Worm (Caenorhabditis elegans) whole organism, young adult: Measurements from ENCODE around the gene nlp-43.

ENCODE experiments used
- B0035.1 ChIP-seq: sonication (generic microtip); optimal IDR thresholded peaks from 2 replicates; lab custom pipeline; 2016; ENCODE audit warnings: missing genetic modification characterization, mild to moderate bottlenecking, missing compliant biosample characterization, missing genotype, missing genetic modification reagents
- C06A6.2 ChIP-seq: fragments of 200-800 bp; sonication (Bioruptor generic); conservative IDR thresholded peaks from 2 replicates; pipeline ENCODE4 v1.3.6; 2022; ENCODE audit warnings: missing genetic modification characterization, missing compliant biosample characterization
- D2030.7 ChIP-seq: fragments of 200-800 bp; sonication (Bioruptor generic); IDR thresholded peaks from 2 replicates; pipeline ENCODE4 v1.3.6; 2022; ENCODE audit warnings: missing genetic modification reagents, missing genetic modification characterization, missing compliant biosample characterization
- F23B12.7 ChIP-seq: sonication (generic microtip); optimal IDR thresholded peaks from 2 replicates; lab custom pipeline; 2017; ENCODE audit warnings: missing genetic modification characterization, mild to moderate bottlenecking, missing compliant biosample characterization, antibody characterized with exemption, moderate library complexity; ENCODE audit not compliant: insufficient read depth
- F39B2.1 ChIP-seq: fragments of 200-800 bp; sonication (Bioruptor generic); IDR thresholded peaks from 2 replicates; pipeline ENCODE4 v1.3.6; 2022; ENCODE audit warnings: missing genetic modification reagents, missing genetic modification characterization, missing compliant biosample characterization
- F57C9.4 ChIP-seq: sonication (generic microtip); optimal IDR thresholded peaks from 2 replicates; lab custom pipeline; 2017; ENCODE audit warnings: mild to moderate bottlenecking, missing genetic modification characterization, missing compliant biosample characterization
- K11D2.4 ChIP-seq: fragments of 200-800 bp; sonication (Bioruptor generic); IDR thresholded peaks from 2 replicates; pipeline ENCODE4 v1.3.6; 2022; ENCODE audit warnings: missing genetic modification reagents, missing genetic modification characterization, missing compliant biosample characterization
- K12H6.12 ChIP-seq: fragments of 200-800 bp; sonication (Bioruptor generic); optimal IDR thresholded peaks from 2 replicates; lab custom pipeline; 2018; ENCODE audit warnings: mild to moderate bottlenecking, missing genetic modification characterization, missing compliant biosample characterization
- T26A5.8 ChIP-seq: sonication (generic microtip); optimal IDR thresholded peaks from 2 replicates; lab custom pipeline; 2016; ENCODE audit warnings: missing genetic modification characterization, missing compliant biosample characterization
- Y56A3A.18 ChIP-seq: fragments of 200-800 bp; sonication (Bioruptor generic); IDR thresholded peaks from 2 replicates; pipeline ENCODE4 v1.3.6; 2022; ENCODE audit warnings: missing genetic modification reagents, missing genetic modification characterization, missing compliant biosample characterization
- Y67H2A.10 ChIP-seq: fragments of 200-800 bp; sonication (Bioruptor generic); conservative IDR thresholded peaks from 2 replicates; pipeline ENCODE4 v1.3.6; 2022; ENCODE audit warnings: missing genetic modification reagents, missing genetic modification characterization, missing compliant biosample characterization
- Y95B8A.8 ChIP-seq: fragments of 200-800 bp; sonication (Bioruptor generic); IDR thresholded peaks from 2 replicates; pipeline ENCODE4 v1.3.6; 2022; ENCODE audit warnings: missing genetic modification reagents, missing genetic modification characterization, missing compliant biosample characterization
- ZK185.1 ChIP-seq: sonication (generic microtip); optimal IDR thresholded peaks from 2 replicates; lab custom pipeline; 2016; ENCODE audit warnings: mild to moderate bottlenecking, missing genetic modification characterization, missing compliant biosample characterization; ENCODE audit not compliant: poor library complexity, severe bottlenecking
- athp-1 ChIP-seq: sonication (generic microtip); optimal IDR thresholded peaks from 2 replicates; lab custom pipeline; 2017; ENCODE audit warnings: mild to moderate bottlenecking, missing genetic modification characterization, missing compliant biosample characterization
- ccch-3 ChIP-seq: fragments of 200-800 bp; sonication (Bioruptor generic); optimal IDR thresholded peaks from 2 replicates; lab custom pipeline; 2018; ENCODE audit warnings: mild to moderate bottlenecking, missing genetic modification characterization, missing compliant biosample characterization
- ceh-100 ChIP-seq: fragments of 200-800 bp; sonication (Bioruptor generic); IDR thresholded peaks from 2 replicates; pipeline ENCODE4 v1.3.6; 2022; ENCODE audit warnings: missing genetic modification reagents, missing genetic modification characterization, missing compliant biosample characterization
- ceh-27 ChIP-seq: fragments of 200-800 bp; sonication (Bioruptor generic); optimal IDR thresholded peaks from 2 replicates; lab custom pipeline; 2018; ENCODE audit warnings: mild to moderate bottlenecking, missing genetic modification characterization, moderate library complexity, missing compliant biosample characterization
- ceh-58 ChIP-seq: fragments of 200-800 bp; sonication (Bioruptor generic); IDR thresholded peaks from 2 replicates; pipeline ENCODE4 v1.3.6; 2022; ENCODE audit warnings: missing genetic modification characterization, missing compliant biosample characterization
- ceh-79 ChIP-seq: sonication (generic microtip); optimal IDR thresholded peaks from 2 replicates; lab custom pipeline; 2017; ENCODE audit warnings: mild to moderate bottlenecking, missing genetic modification characterization, missing compliant biosample characterization
- chd-7 ChIP-seq: sonication (generic microtip); optimal IDR thresholded peaks from 2 replicates; lab custom pipeline; 2016; ENCODE audit warnings: mild to moderate bottlenecking, missing genetic modification characterization, moderate library complexity, missing compliant biosample characterization
- dpl-1 ChIP-seq: fragments of 150-350 bp; optimal IDR thresholded peaks from 2 replicates; lab custom pipeline; 2014; ENCODE audit warnings: missing biosample characterization, missing genetic modification reagents, missing genetic modification characterization
- egl-18 ChIP-seq: fragments of 200-800 bp; sonication (Bioruptor generic); IDR thresholded peaks from 2 replicates; pipeline ENCODE4 v1.3.6; 2022; ENCODE audit warnings: missing genetic modification reagents, missing genetic modification characterization, missing compliant biosample characterization
- ekl-4 ChIP-seq: fragments of 200-800 bp; sonication (Bioruptor generic); IDR thresholded peaks from 2 replicates; pipeline ENCODE4 v1.3.6; 2022; ENCODE audit warnings: missing genetic modification reagents, missing genetic modification characterization, missing compliant biosample characterization
- him-1 ChIP-seq: sonication (generic microtip); optimal IDR thresholded peaks from 2 replicates; lab custom pipeline; 2016; ENCODE audit warnings: missing genotype, missing genetic modification reagents, missing genetic modification characterization, missing compliant biosample characterization
- hlh-26 ChIP-seq: fragments of 200-800 bp; sonication (Bioruptor generic); conservative IDR thresholded peaks from 2 replicates; pipeline ENCODE4 v1.3.6; 2022; ENCODE audit warnings: missing genetic modification reagents, missing genetic modification characterization, missing compliant biosample characterization
- hmg-1.2 ChIP-seq: fragments of 200-800 bp; sonication (Bioruptor generic); IDR thresholded peaks from 2 replicates; pipeline ENCODE4 v1.3.6; 2022; ENCODE audit warnings: missing genetic modification reagents, missing genetic modification characterization, missing compliant biosample characterization
- hsf-1 ChIP-seq: fragments of 200-800 bp; sonication (Bioruptor generic); IDR thresholded peaks from 2 replicates; pipeline ENCODE4 v1.3.6; 2022; ENCODE audit warnings: missing genetic modification reagents, missing genetic modification characterization, missing compliant biosample characterization
- let-607 ChIP-seq, 2 experiments: fragments of 200-800 bp in 1 of 2; sonication (Bioruptor generic) in 1 of 2; sonication (generic microtip) in 1 of 2; optimal IDR thresholded peaks; 2 replicates each; lab custom pipeline; 2016 to 2018; ENCODE audit warnings: mild to moderate bottlenecking in 2 of 2, missing compliant biosample characterization in 2 of 2, missing genetic modification characterization in 2 of 2, moderate library complexity in 2 of 2, missing genotype in 1 of 2
- lsl-1 ChIP-seq: fragments of 200-800 bp; sonication (Bioruptor generic); optimal IDR thresholded peaks from 2 replicates; lab custom pipeline; 2018; ENCODE audit warnings: mild to moderate bottlenecking, missing genetic modification characterization, moderate library complexity, missing compliant biosample characterization
- madf-3 ChIP-seq: fragments of 200-800 bp; sonication (Bioruptor generic); IDR thresholded peaks from 2 replicates; pipeline ENCODE4 v1.3.6; 2022; ENCODE audit warnings: missing genetic modification reagents, missing genetic modification characterization, missing compliant biosample characterization
- madf-6 ChIP-seq: fragments of 200-800 bp; sonication (Bioruptor generic); IDR thresholded peaks from 2 replicates; pipeline ENCODE4 v1.3.6; 2022; ENCODE audit warnings: missing genetic modification reagents, missing genetic modification characterization, missing compliant biosample characterization
- mel-28 ChIP-seq: sonication (generic microtip); optimal IDR thresholded peaks from 2 replicates; lab custom pipeline; 2016; ENCODE audit warnings: borderline replicate concordance, mild to moderate bottlenecking, missing genetic modification characterization, missing compliant biosample characterization
- mxl-1 ChIP-seq: sonication (generic microtip); optimal IDR thresholded peaks from 2 replicates; lab custom pipeline; 2016; ENCODE audit warnings: missing genetic modification characterization, missing compliant biosample characterization
- nhr-120 ChIP-seq: fragments of 200-800 bp; sonication (Bioruptor generic); IDR thresholded peaks from 2 replicates; pipeline ENCODE4 v1.3.6; 2022; ENCODE audit warnings: missing genetic modification characterization, missing compliant biosample characterization
- nhr-80 ChIP-seq: sonication (generic microtip); optimal IDR thresholded peaks from 2 replicates; lab custom pipeline; 2016; ENCODE audit warnings: missing genetic modification characterization, missing compliant biosample characterization
- pha-4 ChIP-seq: fragments of 150-350 bp; sonication (generic microtip); optimal IDR thresholded peaks from 2 replicates; lab custom pipeline; 2014; ENCODE audit warnings: missing biosample characterization, missing genetic modification reagents, missing genetic modification characterization
- rcor-1 ChIP-seq: fragments of 200-800 bp; sonication (Bioruptor generic); IDR thresholded peaks from 2 replicates; pipeline ENCODE4 v1.3.6; 2022; ENCODE audit warnings: missing genetic modification reagents, missing genetic modification characterization, missing compliant biosample characterization
- rec-8 ChIP-seq, 2 experiments: sonication (generic microtip); optimal IDR thresholded peaks; 2 replicates each; lab custom pipeline; 2016; ENCODE audit warnings: mild to moderate bottlenecking in 2 of 2, missing genetic modification characterization in 2 of 2, missing genetic modification reagents in 2 of 2, missing genotype in 2 of 2, missing biosample characterization in 1 of 2, missing compliant biosample characterization in 1 of 2, moderate library complexity in 1 of 2
- sea-2 ChIP-seq: fragments of 200-800 bp; sonication (Bioruptor generic); IDR thresholded peaks from 2 replicates; pipeline ENCODE4 v1.3.6; 2022; ENCODE audit warnings: missing genetic modification characterization, missing compliant biosample characterization
- snpc-1.1 ChIP-seq: sonication (generic microtip); optimal IDR thresholded peaks from 2 replicates; lab custom pipeline; 2017; ENCODE audit warnings: missing genetic modification characterization, mild to moderate bottlenecking, missing compliant biosample characterization, antibody characterized with exemption, moderate library complexity, missing genotype, missing genetic modification reagents; ENCODE audit not compliant: insufficient read depth
- somi-1 ChIP-seq: fragments of 200-800 bp; sonication (Bioruptor generic); optimal IDR thresholded peaks from 2 replicates; lab custom pipeline; 2018; ENCODE audit warnings: mild to moderate bottlenecking, missing genetic modification characterization, missing compliant biosample characterization
- tlf-1 ChIP-seq: fragments of 200-800 bp; sonication (Bioruptor generic); optimal IDR thresholded peaks from 2 replicates; lab custom pipeline; 2018; ENCODE audit warnings: mild to moderate bottlenecking, missing genetic modification characterization, missing compliant biosample characterization
- unc-130 ChIP-seq: sonication (generic microtip); optimal IDR thresholded peaks from 2 replicates; lab custom pipeline; 2016; ENCODE audit warnings: missing genetic modification reagents, missing genetic modification characterization, missing compliant biosample characterization
- unc-62 ChIP-seq: fragments of 150-350 bp; optimal IDR thresholded peaks from 2 replicates; lab custom pipeline; 2014; ENCODE audit warnings: missing biosample characterization, missing genetic modification reagents, missing genetic modification characterization
- xnd-1 ChIP-seq: sonication (generic microtip); optimal IDR thresholded peaks from 2 replicates; lab custom pipeline; 2016; ENCODE audit warnings: missing genotype, missing genetic modification reagents, missing genetic modification characterization, missing compliant biosample characterization
- zim-3 ChIP-seq: sonication (generic microtip); optimal IDR thresholded peaks from 2 replicates; lab custom pipeline; 2017; ENCODE audit warnings: mild to moderate bottlenecking, missing genetic modification characterization, moderate library complexity, missing compliant biosample characterization

The nlp-43 gene

ce11 chrIII:5068675-5069233, 26.5 kb downstream of the nlp-43 start, which contains the start of the genes C45G9.11 and C45G9.2 (continued):
- TF ChIP-seq ekl-4 (GFP tag; lab: Robert Waterston, UW) = 0 out of 2 replicates have a peak, but pooled peaks have one; percentile 37
- TF ChIP-seq ccch-3 (GFP tag; lab: Kevin White, UChicago) = no peak
- no peak for TF ChIP-seq nhr-80 (tag; lab: Kevin White, UChicago)
- TF ChIP-seq unc-130 = peak; percentile 73
- peak; percentile 88 for TF ChIP-seq ceh-27
- no peak for TF ChIP-seq Y95B8A.8 (GFP tag; lab: Robert Waterston, UW)
- TF ChIP-seq T26A5.8 (tag; lab: Kevin White, UChicago) = no peak
- TF ChIP-seq pha-4 (tag; lab: Kevin White, UChicago) = no peak
- TF ChIP-seq F23B12.7 = no peak
- TF ChIP-seq Y56A3A.18 = no peak
- TF ChIP-seq xnd-1 (tag; lab: Kevin White, UChicago) = peak; percentile 50
- TF ChIP-seq sea-2 (GFP tag; lab: Robert Waterston, UW) = no peak
- TF ChIP-seq rcor-1 (GFP tag; lab: Robert Waterston, UW) = peak; percentile 37; the same call in 1 of the 2 replicates
- peak; percentile 57; the same call in 1 of the 2 replicates for TF ChIP-seq Y67H2A.10
- no peak for TF ChIP-seq hlh-26 (GFP tag; lab: Robert Waterston, UW)
- TF ChIP-seq nhr-120 (GFP tag; lab: Robert Waterston, UW) = no peak
- no peak for TF ChIP-seq somi-1 (GFP tag; lab: Kevin White, UChicago)
- TF ChIP-seq let-607 (tag; optimal IDR thresholded peaks at IDR 0.05; lab: Kevin White, UChicago) = no peak
- no peak for TF ChIP-seq snpc-1.1 (tag; lab: Kevin White, UChicago)
- peak; percentile 61 for TF ChIP-seq him-1 (tag; lab: Kevin White, UChicago)
- no peak for TF ChIP-seq hmg-1.2 (GFP tag; lab: Robert Waterston, UW)
- TF ChIP-seq dpl-1 (GFP tag; lab: Kevin White, UChicago) = peak; percentile 58
- no peak for TF ChIP-seq athp-1 (tag; lab: Kevin White, UChicago)
- no peak for TF ChIP-seq D2030.7 (GFP tag; lab: Robert Waterston, UW)
- no peak for TF ChIP-seq mxl-1
- TF ChIP-seq ceh-100 (GFP tag; lab: Robert Waterston, UW) = peak; percentile 47; the same call in 1 of the 2 replicates
- TF ChIP-seq K11D2.4 (GFP tag; lab: Robert Waterston, UW) = no peak
- no peak for TF ChIP-seq hsf-1 (GFP tag; lab: Robert Waterston, UW)
- no peak for TF ChIP-seq mel-28 (tag; lab: Kevin White, UChicago)
- TF ChIP-seq tlf-1 (GFP tag; lab: Kevin White, UChicago) = peak; percentile 13
- TF ChIP-seq F39B2.1 = no peak
- peak; percentile 73; the same call in 1 of the 2 replicates for TF ChIP-seq madf-6 (GFP tag; lab: Robert Waterston, UW)
- TF ChIP-seq zim-3 (tag; lab: Kevin White, UChicago) = no peak
- TF ChIP-seq chd-7 (tag; lab: Kevin White, UChicago) = no peak
- no peak for TF ChIP-seq madf-3 (GFP tag; lab: Robert Waterston, UW)
- peak; percentile 39 for TF ChIP-seq lsl-1 (GFP tag; lab: Kevin White, UChicago)
- TF ChIP-seq ZK185.1 = peak; percentile 85
- TF ChIP-seq F57C9.4 = no peak
- peak in 1 of 2 experiments; percentile 39 for TF ChIP-seq rec-8 (tag; optimal IDR thresholded peaks at IDR 0.05; lab: Kevin White, UChicago)
- TF ChIP-seq unc-62 = no peak
- TF ChIP-seq egl-18 (GFP tag; lab: Robert Waterston, UW) = no peak
- no peak for TF ChIP-seq C06A6.2 (GFP tag; lab: Robert Waterston, UW)
- TF ChIP-seq B0035.1 (tag; lab: Kevin White, UChicago) = no peak
- no peak for TF ChIP-seq ceh-79 (tag; lab: Kevin White, UChicago)
- no peak for TF ChIP-seq ceh-58 (GFP tag; lab: Robert Waterston, UW)
- TF ChIP-seq K12H6.12 (tag; lab: Kevin White, UChicago) = peak; percentile 31
